Worm (Caenorhabditis elegans) whole organism, early embryonic: Measurements from ENCODE around the gene C17B7.4.

ENCODE experiments used
- B0310.2 ChIP-seq: sonication (generic microtip); optimal IDR thresholded peaks from 2 replicates; lab custom pipeline; 2016; ENCODE audit warnings: mild to moderate bottlenecking, missing genetic modification characterization, missing compliant biosample characterization
- F13C5.2 ChIP-seq: sonication (generic microtip); optimal IDR thresholded peaks from 2 replicates; lab custom pipeline; 2017; ENCODE audit warnings: mild to moderate bottlenecking, missing genetic modification characterization, inconsistent platforms, missing compliant biosample characterization
- aly-1 ChIP-seq: sonication (generic microtip); optimal IDR thresholded peaks from 2 replicates; lab custom pipeline; 2016; ENCODE audit warnings: missing genetic modification characterization, missing compliant biosample characterization
- ama-1 ChIP-seq: fragments of 150-350 bp; optimal IDR thresholded peaks from 2 replicates; lab custom pipeline; 2014
- ceh-13 ChIP-seq: fragments of 200-800 bp; sonication (Bioruptor generic); optimal IDR thresholded peaks from 2 replicates; lab custom pipeline; 2018; ENCODE audit warnings: mild to moderate bottlenecking, missing genetic modification characterization, missing compliant biosample characterization
- ceh-36 ChIP-seq: sonication (generic microtip); optimal IDR thresholded peaks from 2 replicates; lab custom pipeline; 2016; ENCODE audit warnings: missing genetic modification characterization, inconsistent platforms, missing compliant biosample characterization
- ets-7 ChIP-seq: sonication (generic microtip); optimal IDR thresholded peaks from 2 replicates; lab custom pipeline; 2016; ENCODE audit warnings: missing genotype, missing genetic modification characterization, missing compliant biosample characterization
- flt-1 ChIP-seq: fragments of 200-800 bp; sonication (Bioruptor generic); IDR thresholded peaks from 2 replicates; pipeline ENCODE4 v1.3.6; 2022; ENCODE audit warnings: missing genetic modification characterization, missing compliant biosample characterization
- hmbx-1 ChIP-seq: sonication (generic microtip); optimal IDR thresholded peaks from 2 replicates; lab custom pipeline; 2016; ENCODE audit warnings: mild to moderate bottlenecking, missing genetic modification characterization, missing compliant biosample characterization
- hmg-4 ChIP-seq: fragments of 200-800 bp; sonication (Bioruptor generic); optimal IDR thresholded peaks from 2 replicates; lab custom pipeline; 2018; ENCODE audit warnings: mild to moderate bottlenecking, missing genetic modification characterization, missing compliant biosample characterization
- hnd-1 ChIP-seq: sonication (generic microtip); optimal IDR thresholded peaks from 2 replicates; lab custom pipeline; 2016; ENCODE audit warnings: missing genetic modification characterization, missing compliant biosample characterization
- pes-1 ChIP-seq: fragments of 200-800 bp; sonication (Bioruptor generic); IDR thresholded peaks from 2 replicates; pipeline ENCODE4 v1.3.6; 2022; ENCODE audit warnings: missing genetic modification reagents, missing genetic modification characterization, missing compliant biosample characterization
- scrt-1 ChIP-seq: fragments of 200-800 bp; sonication (Bioruptor generic); IDR thresholded peaks from 2 replicates; pipeline ENCODE4 v1.3.6; 2022; ENCODE audit warnings: missing genetic modification characterization, missing compliant biosample characterization
- sea-1 ChIP-seq: fragments of 200-800 bp; sonication (Bioruptor generic); conservative IDR thresholded peaks from 2 replicates; pipeline ENCODE4 v1.3.6; 2022; ENCODE audit warnings: missing genetic modification characterization, missing compliant biosample characterization
- tbx-11 ChIP-seq: fragments of 200-800 bp; sonication (Bioruptor generic); IDR thresholded peaks from 2 replicates; pipeline ENCODE4 v1.3.6; 2022; ENCODE audit warnings: missing genetic modification characterization, missing compliant biosample characterization
- tbx-37 ChIP-seq: fragments of 200-800 bp; sonication (Bioruptor generic); conservative IDR thresholded peaks from 2 replicates; pipeline ENCODE4 v1.3.6; 2022; ENCODE audit warnings: missing genetic modification reagents, missing genetic modification characterization, missing compliant biosample characterization
- tra-4 ChIP-seq: sonication (generic microtip); optimal IDR thresholded peaks from 2 replicates; lab custom pipeline; 2017; ENCODE audit warnings: missing genetic modification characterization, missing compliant biosample characterization

Gene C17B7.4

DNA sequence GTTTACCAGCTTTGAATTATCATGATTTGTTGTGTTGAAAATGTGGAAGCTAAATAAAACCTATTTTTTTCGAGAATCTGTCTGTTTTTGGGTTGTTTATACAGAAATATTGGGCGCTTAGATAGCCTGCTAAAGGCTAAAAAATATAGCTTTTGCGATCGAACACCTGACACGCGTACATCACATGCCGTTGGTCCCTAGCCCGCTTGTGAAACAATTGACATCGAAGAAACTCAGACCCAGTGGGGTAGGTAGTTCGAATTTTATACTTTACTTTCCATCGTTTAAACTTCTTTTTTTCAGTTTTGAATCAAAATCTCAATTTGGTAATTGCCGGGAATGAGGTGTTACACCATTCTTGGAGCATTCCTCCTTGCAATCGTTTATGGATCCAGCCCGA lies at the start of gene C17B7.4:
Gene C17B7.4 (plus strand): TSS at position 301 of the 400 bp plus-strand sequence.
- TF ChIP-seq hmbx-1 (no peak), B0310.2 (tag; lab: Kevin White, UChicago) (no peak), aly-1 (tag; lab: Kevin White, UChicago) (no peak), ama-1 (no peak), tbx-37 (GFP tag; lab: Robert Waterston, UW) (no peak), ets-7 (tag; lab: Kevin White, UChicago) (no peak), tra-4 (tag; lab: Kevin White, UChicago) (no peak), flt-1 (no peak), hmg-4 (GFP tag; lab: Kevin White, UChicago) (no peak), hnd-1 (no peak), tbx-11 (GFP tag; lab: Robert Waterston, UW) (no peak)

DNA sequence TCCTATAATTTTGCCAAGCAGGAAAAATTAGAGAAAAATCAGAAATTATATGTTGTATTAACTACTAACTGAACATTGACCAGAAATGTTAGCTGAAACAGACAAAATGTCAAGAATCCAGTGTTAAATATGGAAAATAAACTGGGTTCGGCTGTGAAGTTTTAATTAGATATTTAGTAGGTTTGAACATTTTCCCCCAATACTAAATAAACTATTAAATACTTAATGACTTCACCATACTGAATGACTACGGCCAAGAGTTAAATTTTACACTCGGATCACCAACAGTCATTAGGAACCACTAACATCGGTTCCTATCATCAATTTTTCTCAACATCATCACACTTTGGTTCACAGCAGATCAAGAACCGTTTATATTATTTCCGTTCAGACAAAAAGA lies 43.7 kb upstream of the C17B7.4 start:
- TF ChIP-seq tbx-11 (GFP tag; lab: Robert Waterston, UW) (no peak), ceh-13 (GFP tag; lab: Kevin White, UChicago) (no peak), ets-7 (tag; lab: Kevin White, UChicago) (no peak), flt-1 (no peak), ama-1 (no peak), scrt-1 (GFP tag; lab: Robert Waterston, UW) (no peak), hmg-4 (GFP tag; lab: Kevin White, UChicago) (no peak), hnd-1 (no peak), B0310.2 (tag; lab: Kevin White, UChicago) (no peak)

DNA sequence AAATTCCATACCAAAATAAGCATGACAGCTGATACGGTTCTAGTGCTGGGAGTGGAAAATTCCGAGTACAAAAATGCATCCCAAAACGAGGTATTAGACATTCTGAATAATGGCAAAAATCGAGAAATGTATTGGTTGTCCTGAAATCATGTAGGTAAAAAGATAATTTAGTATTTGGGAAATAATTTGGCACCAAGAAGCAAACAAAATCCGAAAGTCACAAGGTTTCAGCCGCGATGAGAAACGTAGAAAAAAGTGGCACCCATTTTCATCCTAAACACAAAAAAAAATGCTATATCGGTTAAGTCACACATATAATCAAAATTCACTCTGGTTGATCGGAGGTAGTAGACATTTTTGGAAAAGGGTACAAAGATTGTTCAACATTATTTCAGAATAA lies 41.3 kb upstream of the C17B7.4 start, which contains the start of gene srx-122:
Gene srx-122 (minus strand): TSS at position 101 of the 400 bp plus-strand sequence.
- TF ChIP-seq tra-4 (tag; lab: Kevin White, UChicago) (no peak), flt-1 (no peak), tbx-37 (GFP tag; lab: Robert Waterston, UW) (no peak), ama-1 (no peak), tbx-11 (GFP tag; lab: Robert Waterston, UW) (no peak), F13C5.2 (no peak), ceh-36 (no peak), scrt-1 (GFP tag; lab: Robert Waterston, UW) (no peak), hmbx-1 (no peak), ceh-13 (GFP tag; lab: Kevin White, UChicago) (no peak), sea-1 (no peak), pes-1 (GFP tag; lab: Robert Waterston, UW) (no peak), hnd-1 (no peak), aly-1 (tag; lab: Kevin White, UChicago) (no peak), B0310.2 (tag; lab: Kevin White, UChicago) (no peak)

DNA sequence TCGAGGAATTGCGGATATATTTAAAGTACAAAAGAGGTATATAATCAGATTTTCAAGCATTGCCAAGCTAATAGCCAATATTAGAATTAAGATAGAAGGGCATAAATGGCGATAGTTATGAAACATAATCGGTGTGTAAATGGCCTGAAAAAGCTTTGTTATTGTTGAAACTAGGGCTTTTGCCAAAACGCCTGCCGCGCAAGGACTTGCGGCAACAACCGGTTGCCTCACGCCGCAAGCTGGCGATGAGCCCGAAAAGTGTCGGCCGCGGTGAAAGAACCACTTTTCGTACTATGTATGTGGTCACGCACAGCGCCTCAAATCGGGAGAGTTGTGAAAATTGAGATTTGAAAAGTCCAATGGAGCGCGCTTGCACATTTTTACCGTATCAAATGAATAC lies 39.7 kb upstream of the C17B7.4 start:
- TF ChIP-seq scrt-1 (GFP tag; lab: Robert Waterston, UW) (no peak), aly-1 (tag; lab: Kevin White, UChicago) (no peak), F13C5.2 (no peak), tra-4 (tag; lab: Kevin White, UChicago) (no peak), tbx-37 (GFP tag; lab: Robert Waterston, UW) (no peak), sea-1 (no peak), ceh-36 (no peak), B0310.2 (tag; lab: Kevin White, UChicago) (no peak), hnd-1 (no peak), hmg-4 (GFP tag; lab: Kevin White, UChicago) (no peak), ets-7 (tag; lab: Kevin White, UChicago) (no peak), tbx-11 (GFP tag; lab: Robert Waterston, UW) (no peak), ceh-13 (GFP tag; lab: Kevin White, UChicago) (no peak), pes-1 (GFP tag; lab: Robert Waterston, UW) (no peak), flt-1 (no peak), ama-1 (no peak), hmbx-1 (no peak)

DNA sequence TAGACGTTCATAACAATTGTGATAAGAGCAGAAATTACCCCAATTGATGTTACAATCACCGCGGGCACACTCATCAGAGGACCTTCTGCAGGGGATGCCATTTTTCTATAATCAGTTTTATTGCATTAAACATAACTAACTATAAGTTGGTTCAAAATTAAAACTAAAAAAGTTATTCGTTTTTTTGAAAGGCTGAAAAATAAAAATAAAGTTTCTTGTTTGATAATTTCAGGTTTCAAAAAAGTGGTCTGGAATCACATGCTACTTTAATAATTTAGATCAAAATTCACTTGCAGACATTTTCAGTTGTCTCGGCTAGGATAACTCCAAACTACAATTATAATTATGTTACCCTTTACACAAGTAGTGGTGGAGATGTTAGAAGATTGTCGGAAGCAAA lies 37.2 kb upstream of the C17B7.4 start, which contains the start of gene srbc-1:
Gene srbc-1 (minus strand): TSS at position 101 of the 400 bp plus-strand sequence.
- no peak for TF ChIP-seq pes-1 (GFP tag; lab: Robert Waterston, UW)
- no peak for TF ChIP-seq hmg-4 (GFP tag; lab: Kevin White, UChicago)
- TF ChIP-seq ceh-13 (GFP tag; lab: Kevin White, UChicago): no peak
- no peak for TF ChIP-seq sea-1
- TF ChIP-seq scrt-1 (GFP tag; lab: Robert Waterston, UW): no peak
- TF ChIP-seq tbx-37 (GFP tag; lab: Robert Waterston, UW): no peak
- no peak for TF ChIP-seq ets-7 (tag; lab: Kevin White, UChicago)
- TF ChIP-seq tra-4 (tag; lab: Kevin White, UChicago): no peak
- TF ChIP-seq flt-1: no peak
- TF ChIP-seq ama-1: no peak
- TF ChIP-seq F13C5.2: no peak
- TF ChIP-seq ceh-36: no peak
- TF ChIP-seq hmbx-1: no peak

DNA sequence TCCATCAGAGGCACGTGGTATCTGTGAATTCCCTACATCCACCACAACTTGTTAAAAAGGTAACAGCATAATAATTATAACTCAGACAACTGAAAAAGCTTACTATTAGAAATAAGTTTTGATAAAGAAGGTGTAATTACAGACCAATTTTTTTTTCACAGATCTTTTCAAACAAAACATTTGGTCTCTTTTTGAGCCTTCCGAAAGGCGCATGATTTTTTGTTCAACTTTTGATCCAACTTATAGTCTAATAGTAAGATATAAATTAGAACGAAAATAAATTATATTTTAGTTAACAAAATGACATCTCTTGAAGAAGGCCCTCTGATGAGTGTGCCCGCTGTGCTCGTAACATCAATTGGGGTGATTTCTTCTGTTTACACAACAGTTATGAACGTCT lies 30.9 kb upstream of the C17B7.4 start, which contains the start of gene srbc-3:
Gene srbc-3 (plus strand): TSS at position 301 of the 400 bp plus-strand sequence.
- TF ChIP-seq tra-4 (tag; lab: Kevin White, UChicago) (no peak), ceh-13 (GFP tag; lab: Kevin White, UChicago) (no peak), tbx-11 (GFP tag; lab: Robert Waterston, UW) (no peak), tbx-37 (GFP tag; lab: Robert Waterston, UW) (no peak), pes-1 (GFP tag; lab: Robert Waterston, UW) (no peak), aly-1 (tag; lab: Kevin White, UChicago) (no peak), ama-1 (no peak), hnd-1 (no peak), hmg-4 (GFP tag; lab: Kevin White, UChicago) (no peak), ets-7 (tag; lab: Kevin White, UChicago) (no peak), F13C5.2 (no peak), scrt-1 (GFP tag; lab: Robert Waterston, UW) (no peak), B0310.2 (tag; lab: Kevin White, UChicago) (no peak)

DNA sequence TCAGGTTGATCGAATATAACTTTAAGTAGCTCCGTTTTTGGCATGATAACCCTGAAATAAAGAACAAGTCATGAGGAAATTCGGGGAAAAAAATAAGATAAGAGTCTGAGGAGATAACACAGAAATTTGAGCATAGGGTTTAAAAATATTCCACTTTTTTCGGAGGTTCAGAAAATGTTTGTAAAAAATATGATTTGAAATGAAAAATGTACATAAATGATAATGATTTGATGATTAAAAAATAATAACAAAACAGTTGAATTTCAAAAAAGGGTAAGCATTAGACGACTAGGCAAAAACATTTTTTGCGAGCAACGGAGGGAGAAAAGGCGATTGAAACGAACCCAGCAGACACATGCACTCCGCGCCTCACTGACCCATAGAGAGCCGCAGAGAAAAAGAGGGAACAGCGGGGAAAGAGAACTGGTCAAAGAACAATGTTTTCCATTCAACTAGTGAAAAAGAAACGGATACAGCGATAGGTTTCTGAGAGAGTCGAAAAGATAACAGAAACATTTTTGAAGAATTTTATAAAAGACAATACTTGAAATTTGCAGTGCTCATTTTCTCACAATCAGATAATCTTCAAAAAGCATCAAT lies 26.9 kb upstream of the C17B7.4 start, which contains the start of gene arrd-18:
Gene arrd-18 (minus strand): TSS at position 51 of the 600 bp plus-strand sequence.
- TF ChIP-seq B0310.2 (tag; lab: Kevin White, UChicago) (no peak), tbx-37 (GFP tag; lab: Robert Waterston, UW) (no peak), ceh-13 (GFP tag; lab: Kevin White, UChicago) (no peak), hnd-1 (no peak), pes-1 (GFP tag; lab: Robert Waterston, UW) (no peak), flt-1 (no peak), hmbx-1 (no peak), scrt-1 (GFP tag; lab: Robert Waterston, UW) (no peak)
